Fruit fly (Drosophila melanogaster): ENCODE data around the gene Tmem43.

dm6 chr3L:7876367-7876703 is 38.6 kb downstream of the Tmem43 start:
- no peak for TF ChIP-seq psq (optimal IDR thresholded peaks at IDR 0.05)
- no peak for TF ChIP-seq h (optimal IDR thresholded peaks at IDR 0.05)
- TF ChIP-seq Sin3A (optimal IDR thresholded peaks at IDR 0.05), result no peak
- TF ChIP-seq insv (optimal IDR thresholded peaks at IDR 0.05), result no peak
- no peak for TF ChIP-seq Myc (optimal IDR thresholded peaks at IDR 0.05)
- no peak for TF ChIP-seq ttk (optimal IDR thresholded peaks at IDR 0.05)
